Worm (Caenorhabditis elegans): Measurements from ENCODE around the gene C50H11.13.

ce11 chrV:3032343-3032742 lies 39.1 kb downstream of the C50H11.13 start, which contains the start of gene irld-38:
- TF ChIP-seq fax-1 (tag; optimal IDR thresholded peaks at IDR 0.05) (no peak), pha-4 (tag; optimal IDR thresholded peaks at IDR 0.05) (no peak), ama-1 (optimal IDR thresholded peaks at IDR 0.05) (no peak), sox-4 (tag; optimal IDR thresholded peaks at IDR 0.05) (no peak), tbx-7 (tag; optimal IDR thresholded peaks at IDR 0.05) (no peak), dve-1 (tag; optimal IDR thresholded peaks at IDR 0.05) (no peak), eyg-1 (tag; optimal IDR thresholded peaks at IDR 0.05) (no peak), dmd-4 (tag; optimal IDR thresholded peaks at IDR 0.05; ENCODE audit: borderline replicate concordance) (no peak), ztf-16 (tag; optimal IDR thresholded peaks at IDR 0.05) (no peak)

All from whole organism, late embryonic.